Worm (Caenorhabditis elegans) whole organism, midembryonic: ENCODE results near the gene sri-20.

Experiments
- T22C8.4 ChIP-seq: fragments of 200-800 bp; sonication (Bioruptor generic); IDR thresholded peaks from 2 replicates; pipeline ENCODE4 v1.3.6; 2022; ENCODE audit warnings: missing genetic modification characterization, missing compliant biosample characterization
- cog-1 ChIP-seq: sonication (generic microtip); optimal IDR thresholded peaks from 2 replicates; lab custom pipeline; 2016; ENCODE audit warnings: missing genetic modification characterization, missing compliant biosample characterization
- flt-1 ChIP-seq: fragments of 200-800 bp; sonication (Bioruptor generic); IDR thresholded peaks from 2 replicates; pipeline ENCODE4 v1.3.6; 2022; ENCODE audit warnings: missing genetic modification characterization, missing compliant biosample characterization
- klf-2 ChIP-seq: fragments of 200-800 bp; sonication (Bioruptor generic); conservative IDR thresholded peaks from 2 replicates; pipeline ENCODE4 v1.3.6; 2022; ENCODE audit warnings: missing genetic modification reagents, missing genetic modification characterization, missing compliant biosample characterization
- med-1 ChIP-seq: sonication (generic microtip); optimal IDR thresholded peaks from 2 replicates; lab custom pipeline; 2017; ENCODE audit warnings: missing genetic modification characterization, mild to moderate bottlenecking, missing compliant biosample characterization, antibody characterized with exemption, missing genetic modification reagents; ENCODE audit not compliant: insufficient read depth
- ref-1 ChIP-seq: fragments of 200-800 bp; sonication (Bioruptor generic); conservative IDR thresholded peaks from 2 replicates; pipeline ENCODE4 v1.3.6; 2022; ENCODE audit warnings: missing genetic modification reagents, missing genetic modification characterization, missing compliant biosample characterization
- tab-1 ChIP-seq: fragments of 200-800 bp; sonication (Bioruptor generic); IDR thresholded peaks from 2 replicates; pipeline ENCODE4 v1.3.6; 2022; ENCODE audit warnings: missing genetic modification characterization, missing compliant biosample characterization
- ztf-23 ChIP-seq: fragments of 200-800 bp; sonication (Bioruptor generic); IDR thresholded peaks from 2 replicates; pipeline ENCODE4 v1.3.6; 2022; ENCODE audit warnings: missing genetic modification reagents, missing genetic modification characterization, missing compliant biosample characterization
- ztf-29 ChIP-seq: fragments of 200-800 bp; sonication (Bioruptor generic); IDR thresholded peaks from 2 replicates; pipeline ENCODE4 v1.3.6; 2022; ENCODE audit warnings: missing genetic modification reagents, missing genetic modification characterization, missing compliant biosample characterization

Gene sri-20

DNA sequence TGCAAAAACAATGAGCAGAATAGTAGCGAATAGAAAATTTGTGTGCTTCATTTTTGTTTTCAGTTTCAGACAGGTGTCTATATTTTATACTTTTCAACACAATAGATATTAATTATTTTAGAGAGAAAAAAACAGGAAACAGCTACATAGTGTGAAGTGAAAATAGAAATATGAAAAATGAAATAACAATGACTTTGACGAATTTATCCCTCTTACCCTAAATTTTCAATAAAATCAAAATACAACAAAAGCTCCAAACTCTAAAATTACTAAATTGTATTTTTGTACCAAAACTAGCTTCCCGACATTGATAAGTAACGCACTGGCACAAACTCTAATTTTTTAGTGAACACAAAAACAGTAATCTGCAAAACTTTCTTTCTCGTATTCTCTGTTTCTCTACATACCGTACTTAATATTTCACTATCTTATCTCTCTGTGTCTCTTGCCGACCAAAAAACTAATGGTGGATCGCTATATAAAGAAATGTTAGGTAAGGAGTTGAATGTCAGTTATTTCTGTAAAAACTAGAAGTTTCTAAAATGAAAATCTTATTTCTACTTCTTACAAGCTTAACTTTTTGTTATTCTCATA is 26.9 kb downstream of the sri-20 start, which contains the start of the genes col-151 and ugt-1:
Gene col-151 (minus strand): TSS at position 51 of the 594 bp plus-strand sequence.
Gene ugt-1 (plus strand): TSS at position 491 of the 594 bp plus-strand sequence.
- TF ChIP-seq klf-2 (GFP tag; lab: Robert Waterston, UW) (no peak), flt-1 (GFP tag; lab: Robert Waterston, UW) (no peak), ztf-23 (no peak), ref-1 (GFP tag; lab: Robert Waterston, UW) (no peak)

DNA sequence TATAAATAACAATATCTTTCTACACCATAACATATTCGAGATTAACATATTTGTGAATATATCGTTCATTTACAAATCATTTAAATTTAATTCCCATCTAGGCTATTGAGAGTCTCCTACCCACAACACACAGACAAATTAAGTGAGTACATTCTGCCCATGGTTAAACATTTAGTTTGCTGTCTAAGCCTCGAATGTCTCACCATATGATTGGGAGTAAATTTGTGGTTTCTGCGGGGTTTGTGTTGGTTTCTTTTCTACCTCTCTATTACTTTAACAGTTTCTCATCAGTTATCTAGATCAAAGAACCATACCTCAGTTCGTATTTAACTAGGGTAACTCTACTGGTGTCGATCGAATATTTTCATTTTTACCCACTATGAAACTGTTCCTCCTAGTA is 30.1 kb downstream of the sri-20 start, which contains the start of gene ugt-2:
Gene ugt-2 (plus strand): TSS at position 371 of the 400 bp plus-strand sequence.
- no peak for TF ChIP-seq flt-1 (GFP tag; lab: Robert Waterston, UW)

DNA sequence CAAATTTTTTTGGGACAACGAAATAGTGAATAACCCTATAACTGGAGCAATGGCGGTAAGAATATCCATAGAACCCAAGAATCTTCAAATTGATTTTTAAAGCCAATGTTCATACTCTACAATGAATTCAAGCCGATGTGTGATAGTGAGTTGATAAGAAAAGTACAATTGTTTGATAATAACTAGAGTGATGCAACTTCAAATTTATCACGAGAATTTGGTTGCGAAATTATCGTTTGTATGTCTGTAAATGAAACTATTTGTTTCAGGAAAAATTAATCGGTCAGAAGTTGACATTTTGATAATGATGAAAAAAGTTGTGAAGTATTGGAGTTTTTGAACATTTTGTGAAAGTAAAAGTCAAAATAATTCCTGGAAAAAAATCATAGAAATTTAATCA is 30.9 kb downstream of the sri-20 start:
- TF ChIP-seq ztf-23 (no peak), ztf-29 (GFP tag; lab: Robert Waterston, UW) (no peak)

DNA sequence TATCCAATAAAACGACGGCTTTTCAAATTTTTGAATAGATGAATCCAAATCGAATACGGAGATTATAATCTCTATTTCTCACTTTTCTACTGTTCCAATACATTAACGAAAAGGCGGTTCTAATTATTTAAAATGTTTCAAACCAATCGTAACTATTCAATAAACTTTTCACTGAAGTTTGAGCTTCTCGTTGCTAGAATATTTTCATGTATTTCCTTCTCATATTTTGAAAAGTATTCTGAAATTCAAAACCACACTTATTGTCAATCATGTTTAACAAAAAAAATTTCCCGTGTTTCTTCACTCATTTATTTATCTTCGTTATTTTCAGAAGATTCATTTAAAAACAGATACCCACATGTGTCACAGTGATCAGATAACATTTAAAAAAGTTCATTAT is 34.4 kb downstream of the sri-20 start, which contains the start of gene F15H10.8:
Gene F15H10.8 (minus strand): TSS at position 101 of the 400 bp plus-strand sequence.
- TF ChIP-seq flt-1 (GFP tag; lab: Robert Waterston, UW): no peak
- no peak for TF ChIP-seq med-1 (GFP tag; lab: Kevin White, UChicago)
- no peak for TF ChIP-seq klf-2 (GFP tag; lab: Robert Waterston, UW)
- TF ChIP-seq tab-1 (GFP tag; lab: Robert Waterston, UW): no peak
- TF ChIP-seq ztf-29 (GFP tag; lab: Robert Waterston, UW): no peak
- TF ChIP-seq ref-1 (GFP tag; lab: Robert Waterston, UW): no peak

DNA sequence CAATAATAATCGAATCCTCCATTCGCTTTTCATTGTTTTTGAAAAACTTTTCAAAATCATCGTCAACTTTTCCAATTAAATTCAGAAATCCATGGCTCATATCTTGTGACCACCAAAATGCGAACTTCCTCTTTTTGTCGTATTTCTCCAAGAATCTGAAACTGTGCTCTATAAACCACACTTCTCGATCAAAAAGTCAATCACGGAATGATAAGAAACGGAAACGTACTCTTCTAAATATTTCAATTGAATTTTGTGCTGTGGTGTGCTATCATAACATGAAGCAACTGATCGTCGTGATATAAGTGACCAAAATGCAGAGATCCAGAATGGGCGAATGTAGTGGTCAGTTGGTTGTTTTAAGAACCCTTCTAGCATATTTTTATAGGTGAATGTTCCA is 36.3 kb downstream of the sri-20 start:
- TF ChIP-seq klf-2 (GFP tag; lab: Robert Waterston, UW) (no peak), cog-1 (tag; lab: Kevin White, UChicago) (no peak), ztf-23 (no peak), tab-1 (GFP tag; lab: Robert Waterston, UW) (no peak), med-1 (GFP tag; lab: Kevin White, UChicago) (no peak), T22C8.4 (GFP tag; lab: Robert Waterston, UW) (no peak), flt-1 (GFP tag; lab: Robert Waterston, UW) (no peak), ztf-29 (GFP tag; lab: Robert Waterston, UW) (no peak), ref-1 (GFP tag; lab: Robert Waterston, UW) (no peak)

DNA sequence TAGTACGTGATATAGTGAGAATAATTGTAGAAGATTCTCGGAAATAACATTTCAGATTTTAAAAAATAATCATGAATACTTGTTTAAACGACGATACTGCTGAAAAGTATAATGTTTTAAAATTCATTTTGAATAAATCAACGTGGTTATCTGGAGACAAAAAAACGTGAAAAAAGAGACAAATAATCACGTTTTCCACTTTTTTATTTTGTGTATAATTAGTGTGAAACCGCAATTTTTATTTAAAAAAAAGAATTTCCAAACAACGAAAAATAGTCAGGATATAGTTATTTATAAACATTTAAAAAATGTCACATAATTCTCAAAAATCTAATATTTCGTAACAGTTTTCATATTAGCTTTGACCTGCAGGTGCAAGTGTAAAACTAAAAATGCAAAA is 38.0 kb downstream of the sri-20 start, which contains the start of gene F15H10.7:
Gene F15H10.7 (minus strand): TSS at position 101 of the 400 bp plus-strand sequence.
- TF ChIP-seq T22C8.4 (GFP tag; lab: Robert Waterston, UW) (no peak), med-1 (GFP tag; lab: Kevin White, UChicago) (no peak), ref-1 (GFP tag; lab: Robert Waterston, UW) (no peak), ztf-23 (no peak), flt-1 (GFP tag; lab: Robert Waterston, UW) (no peak), cog-1 (tag; lab: Kevin White, UChicago) (no peak), klf-2 (GFP tag; lab: Robert Waterston, UW) (no peak), ztf-29 (GFP tag; lab: Robert Waterston, UW) (no peak), tab-1 (GFP tag; lab: Robert Waterston, UW) (no peak)

DNA sequence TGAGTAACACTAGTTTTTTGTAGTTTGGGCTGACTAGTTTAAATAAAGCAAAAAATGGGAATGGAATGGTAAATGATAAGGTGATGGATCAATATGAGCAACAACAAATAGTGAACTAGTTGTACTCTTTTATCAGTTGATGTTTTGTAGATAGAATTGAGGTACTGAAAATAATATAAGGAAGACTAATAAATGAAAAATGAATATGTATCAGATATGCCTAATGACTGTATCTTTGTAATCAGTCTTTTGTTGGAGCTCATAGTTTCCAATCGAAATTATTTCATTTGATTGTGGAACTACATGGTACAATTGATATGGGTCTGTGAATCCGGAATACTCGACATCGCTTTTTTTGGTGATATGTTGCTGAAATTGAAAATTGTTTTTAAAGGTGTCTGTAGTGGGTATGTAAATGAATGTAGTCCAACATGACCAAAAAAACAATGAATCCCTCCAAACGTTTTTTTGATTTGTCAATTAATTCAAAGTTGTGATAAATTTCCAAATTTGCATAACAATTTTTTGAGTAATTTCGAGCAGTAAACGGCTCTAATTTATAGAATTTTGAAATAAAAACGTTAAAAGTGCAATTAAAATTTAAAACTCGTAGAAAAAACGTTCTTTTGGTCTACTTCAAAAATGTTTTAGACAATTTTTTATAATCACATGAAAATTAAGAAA is 41.8 kb downstream of the sri-20 start, which contains the start of gene F15H10.12:
Gene F15H10.12 (minus strand): TSS at position 51 of the 684 bp plus-strand sequence.
- TF ChIP-seq ztf-23: no peak
- no peak for TF ChIP-seq tab-1 (GFP tag; lab: Robert Waterston, UW)
- no peak for TF ChIP-seq med-1 (GFP tag; lab: Kevin White, UChicago)
- no peak for TF ChIP-seq ref-1 (GFP tag; lab: Robert Waterston, UW)
- no peak for TF ChIP-seq T22C8.4 (GFP tag; lab: Robert Waterston, UW)
- TF ChIP-seq ztf-29 (GFP tag; lab: Robert Waterston, UW): no peak
- no peak for TF ChIP-seq klf-2 (GFP tag; lab: Robert Waterston, UW)

DNA sequence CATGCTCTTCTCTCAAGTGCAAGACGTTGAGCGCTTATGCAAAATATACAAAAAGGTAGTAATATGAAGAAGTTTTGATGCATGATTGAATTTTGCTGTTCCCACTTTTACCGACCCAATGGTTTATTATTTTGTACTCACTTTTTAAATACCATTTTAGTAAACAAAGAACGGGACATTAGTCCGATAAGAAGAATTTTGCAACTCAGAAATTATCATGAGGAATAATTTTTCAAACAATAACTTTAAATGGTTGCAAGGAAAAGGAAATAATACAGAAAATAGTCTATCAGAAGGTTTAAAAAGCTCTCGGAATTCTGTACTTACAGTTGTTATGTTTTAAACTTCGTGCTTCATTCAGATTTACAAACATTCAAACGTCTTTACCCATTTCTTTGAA is 46.3 kb downstream of the sri-20 start, which contains the start of gene F15H10.9:
Gene F15H10.9 (minus strand): TSS at position 101 of the 400 bp plus-strand sequence.
- TF ChIP-seq ref-1 (GFP tag; lab: Robert Waterston, UW) (no peak), flt-1 (GFP tag; lab: Robert Waterston, UW) (no peak), med-1 (GFP tag; lab: Kevin White, UChicago) (no peak), ztf-23 (no peak), ztf-29 (GFP tag; lab: Robert Waterston, UW) (no peak), cog-1 (tag; lab: Kevin White, UChicago) (no peak), tab-1 (GFP tag; lab: Robert Waterston, UW) (no peak), klf-2 (GFP tag; lab: Robert Waterston, UW) (no peak), T22C8.4 (GFP tag; lab: Robert Waterston, UW) (no peak)

DNA sequence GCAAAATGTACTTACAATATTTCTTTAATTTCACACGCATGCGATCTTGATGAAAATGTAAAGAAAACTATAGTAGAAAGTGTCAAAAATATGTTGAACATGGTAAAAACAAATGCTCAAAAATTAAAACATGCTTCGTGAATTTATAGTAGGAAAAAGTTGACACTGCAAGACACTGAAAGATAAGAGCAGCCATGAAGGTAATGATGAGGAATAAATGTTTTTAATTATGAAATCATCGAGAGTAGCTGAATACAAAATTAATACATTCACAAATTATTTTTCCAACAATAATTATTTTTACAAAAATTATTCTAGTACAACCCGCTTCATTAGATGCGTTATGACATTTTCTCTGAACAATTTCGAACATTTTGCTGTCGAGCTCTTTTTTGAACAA is 48.6 kb downstream of the sri-20 start, which contains the start of gene F15H10.10:
Gene F15H10.10 (minus strand): TSS at position 101 of the 400 bp plus-strand sequence.
- TF ChIP-seq flt-1 (GFP tag; lab: Robert Waterston, UW): no peak
- no peak for TF ChIP-seq ztf-29 (GFP tag; lab: Robert Waterston, UW)
- TF ChIP-seq klf-2 (GFP tag; lab: Robert Waterston, UW): no peak
- no peak for TF ChIP-seq med-1 (GFP tag; lab: Kevin White, UChicago)
- TF ChIP-seq ztf-23: no peak
- TF ChIP-seq cog-1 (tag; lab: Kevin White, UChicago): no peak
